Worm (Caenorhabditis elegans): ENCODE results near the gene exos-1.
"Not testable (repeated sequence)": the region's sequence is repeated elsewhere in the genome, so short reads cannot be mapped to it uniquely, and the experiment has no call there.

The exos-1 gene

DNA sequence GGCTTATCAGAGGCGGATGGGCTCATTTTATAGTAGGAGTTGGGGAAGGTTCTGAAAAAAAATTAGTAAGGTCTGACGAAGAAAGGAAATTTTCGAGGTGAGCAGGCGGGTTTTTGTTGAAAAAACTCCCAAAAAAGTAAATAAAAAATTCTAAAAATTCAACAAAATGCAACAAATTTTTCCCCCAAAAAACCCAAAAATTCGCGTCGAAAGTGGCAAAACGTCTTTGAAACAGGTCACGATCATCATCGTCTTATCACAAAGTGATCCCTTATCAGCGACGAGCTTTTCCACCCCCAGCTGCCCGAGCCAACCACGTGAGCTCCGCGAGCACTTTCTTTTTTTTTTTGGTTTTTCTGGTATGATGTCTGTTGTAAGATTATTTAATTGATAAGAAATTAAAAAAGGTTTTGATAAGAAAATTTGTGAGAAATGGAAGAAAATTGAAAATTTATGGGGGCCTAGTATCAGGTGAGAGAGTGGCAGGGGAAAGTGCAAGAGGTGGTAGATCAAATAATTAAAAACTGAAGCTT lies 17.7 kb downstream of the exos-1 start, which contains the start of gene Y48A6B.7 (continued):
- TF ChIP-seq nhr-20 (tag; optimal IDR thresholded peaks at IDR 0.05), result peak; percentile 14
- no peak for TF ChIP-seq unc-30 (tag; optimal IDR thresholded peaks at IDR 0.05)
- no peak for TF ChIP-seq lin-13 (GFP tag; optimal IDR thresholded peaks at IDR 0.05)
- TF ChIP-seq fkh-4 (tag; optimal IDR thresholded peaks at IDR 0.05; ENCODE audit: borderline replicate concordance), result no peak
- no peak for TF ChIP-seq snpc-4 (tag; optimal IDR thresholded peaks at IDR 0.05)
- TF ChIP-seq jun-1 (tag; optimal IDR thresholded peaks at IDR 0.05), result peak; percentile 32
- TF ChIP-seq efl-1 (optimal IDR thresholded peaks at IDR 0.05), result no peak
- TF ChIP-seq efl-1 (GFP tag; optimal IDR thresholded peaks at IDR 0.05 in 1 of 2), result peak in 1 of 2 experiments; percentile 88
- no peak for TF ChIP-seq ztf-4 (tag; optimal IDR thresholded peaks at IDR 0.05)
- TF ChIP-seq blmp-1 (tag; optimal IDR thresholded peaks at IDR 0.05), result no peak
- peak in 1 of 2 experiments; percentile 51 for TF ChIP-seq lin-35 (GFP tag; optimal IDR thresholded peaks at IDR 0.05)
- no peak for TF ChIP-seq zag-1 (tag; optimal IDR thresholded peaks at IDR 0.05)
- TF ChIP-seq irx-1 (tag; optimal IDR thresholded peaks at IDR 0.05), result no peak

DNA sequence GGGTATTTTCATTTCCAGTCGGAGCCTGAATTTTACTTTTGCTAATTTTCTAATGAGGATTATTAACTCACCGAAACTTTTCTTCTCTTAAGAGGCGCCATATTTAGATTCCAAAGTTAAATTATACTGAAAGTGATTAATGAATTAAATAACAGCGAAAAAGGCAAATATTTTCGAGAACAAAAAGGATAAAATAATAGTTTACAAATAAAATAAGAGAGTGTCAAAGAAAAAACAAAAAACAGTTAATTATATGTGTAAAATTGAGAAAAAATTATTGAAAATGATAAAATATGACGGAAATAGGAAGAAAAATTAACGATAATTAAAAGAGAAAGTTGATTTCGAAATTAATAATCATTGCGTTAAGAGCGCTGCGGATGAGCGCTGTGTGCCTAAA lies 20.5 kb downstream of the exos-1 start, which contains the start of gene Y48A6B.8:
Y48A6B.8 (minus strand) TSS at position 101 of the 400 bp plus-strand sequence.
- not testable (repeated sequence) for TF ChIP-seq pax-3 (tag; optimal IDR thresholded peaks at IDR 0.05); ceh-88 (GFP tag; IDR thresholded peaks at IDR 0.05); ztf-4 (tag; optimal IDR thresholded peaks at IDR 0.05)

ce11 chrIII:11031309-11031708 lies 22.5 kb downstream of the exos-1 start, which contains the start of gene Y48A6B.14:
TSS of gene Y48A6B.14 (plus strand) at chrIII:11031609.
- TF ChIP-seq sox-4 (tag; optimal IDR thresholded peaks at IDR 0.05), result no peak
- TF ChIP-seq ceh-8 (GFP tag; optimal IDR thresholded peaks at IDR 0.05), result no peak
- TF ChIP-seq nhr-77 (tag; optimal IDR thresholded peaks at IDR 0.05), result no peak
- TF ChIP-seq unc-86 (tag; optimal IDR thresholded peaks at IDR 0.05), result no peak
- TF ChIP-seq efl-1 (optimal IDR thresholded peaks at IDR 0.05), result no peak
- peak in 1 of 2 experiments; percentile 56 for TF ChIP-seq efl-1 (GFP tag; optimal IDR thresholded peaks at IDR 0.05 in 1 of 2)
- TF ChIP-seq unc-62 (GFP tag; optimal IDR thresholded peaks at IDR 0.05), result no peak

DNA sequence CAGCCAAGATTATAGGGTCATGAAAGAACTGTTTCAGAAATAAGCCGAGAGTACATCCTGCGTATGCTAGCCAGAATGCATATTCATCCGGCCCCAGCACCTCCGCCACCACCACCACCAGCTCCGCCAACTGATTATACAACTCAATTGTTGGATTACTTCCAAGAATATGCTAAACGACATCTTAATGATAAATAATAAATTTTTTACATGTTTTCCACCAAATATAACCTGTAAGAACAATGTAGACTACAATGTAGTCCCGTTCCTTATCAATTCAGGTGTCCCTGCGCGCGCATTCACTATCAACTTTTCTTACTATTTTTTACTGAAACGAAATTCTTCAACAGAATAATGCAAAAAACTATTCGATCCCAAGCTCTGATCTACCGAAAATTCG lies 24.0 kb downstream of the exos-1 start, which contains the start of gene Y48A6B.9:
Y48A6B.9 (plus strand) TSS at position 301 of the 400 bp plus-strand sequence.
- TF ChIP-seq unc-62 (GFP tag; optimal IDR thresholded peaks at IDR 0.05) (no peak), efl-1 (optimal IDR thresholded peaks at IDR 0.05) (no peak), efl-1 (GFP tag; optimal IDR thresholded peaks at IDR 0.05 in 1 of 2) (peak in 1 of 2 experiments; percentile 24), mef-2 (tag; optimal IDR thresholded peaks at IDR 0.05) (no peak)

DNA sequence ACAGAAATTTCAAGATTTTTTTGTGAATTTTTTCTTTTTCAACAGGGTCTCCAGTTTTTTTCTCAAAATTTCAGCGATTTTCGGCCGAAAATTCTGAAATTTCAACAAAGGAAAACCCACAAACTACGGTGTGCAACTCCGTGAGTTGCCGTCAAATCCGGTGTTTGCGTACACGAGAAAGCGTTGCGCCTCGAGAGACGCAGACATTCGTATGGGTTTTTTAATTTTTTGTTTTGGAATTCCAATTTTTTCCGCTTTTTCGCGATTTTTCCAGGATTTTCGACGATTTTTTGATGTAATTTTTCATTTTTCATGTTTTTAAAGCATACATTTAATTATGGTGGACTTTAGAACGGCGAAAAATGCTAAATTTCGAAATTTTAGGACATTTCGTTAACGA lies 27.3 kb downstream of the exos-1 start:
- TF ChIP-seq nhr-84 (tag; optimal IDR thresholded peaks at IDR 0.05) (no peak), egl-13 (tag; optimal IDR thresholded peaks at IDR 0.05) (no peak), pax-3 (tag; optimal IDR thresholded peaks at IDR 0.05) (peak; percentile 38), lin-39 (tag; optimal IDR thresholded peaks at IDR 0.05) (peak; percentile 40), nhr-19 (GFP tag; conservative IDR thresholded peaks at IDR 0.05) (peak; percentile 68), elt-2 (tag; optimal IDR thresholded peaks at IDR 0.05) (peak; percentile 27), efl-1 (optimal IDR thresholded peaks at IDR 0.05) (peak; percentile 86), efl-1 (GFP tag; optimal IDR thresholded peaks at IDR 0.05 in 1 of 2) (peak; percentile 83 to 98), ceh-88 (GFP tag; IDR thresholded peaks at IDR 0.05) (no peak), C16A3.4 (tag; optimal IDR thresholded peaks at IDR 0.05) (peak; percentile 76), skn-1 (tag; optimal IDR thresholded peaks at IDR 0.05) (peak; percentile 67), tlp-1 (tag; optimal IDR thresholded peaks at IDR 0.05) (no peak), dpl-1 (GFP tag; optimal IDR thresholded peaks at IDR 0.05) (peak; percentile 69 to 83 (median 82)), ets-5 (GFP tag; IDR thresholded peaks at IDR 0.05) (no peak), fkh-10 (GFP tag; optimal IDR thresholded peaks at IDR 0.05) (peak; percentile 41), lin-13 (GFP tag; optimal IDR thresholded peaks at IDR 0.05) (peak; percentile 74), jun-1 (tag; optimal IDR thresholded peaks at IDR 0.05) (peak; percentile 50), hlh-4 (tag; optimal IDR thresholded peaks at IDR 0.05) (no peak), grh-1 (GFP tag; IDR thresholded peaks at IDR 0.05) (peak; percentile 60), lin-14 (GFP tag; optimal IDR thresholded peaks at IDR 0.05) (peak; percentile 74), fkh-4 (tag; optimal IDR thresholded peaks at IDR 0.05; ENCODE audit: borderline replicate concordance) (no peak), tbx-2 (tag; optimal IDR thresholded peaks at IDR 0.05) (peak; percentile 78), nhr-76 (tag; optimal IDR thresholded peaks at IDR 0.05) (no peak), ztf-4 (tag; optimal IDR thresholded peaks at IDR 0.05) (peak; percentile 1), nhr-28 (tag; optimal IDR thresholded peaks at IDR 0.05) (no peak), irx-1 (tag; optimal IDR thresholded peaks at IDR 0.05) (peak; percentile 66), nhr-85 (tag) (peak; percentile 74), C04F5.9 (tag; optimal IDR thresholded peaks at IDR 0.05) (no peak), efl-3 (GFP tag; optimal IDR thresholded peaks at IDR 0.05) (no peak), F16B12.6 (tag; optimal IDR thresholded peaks at IDR 0.05) (peak; percentile 100), ceh-63 (GFP tag; optimal IDR thresholded peaks at IDR 0.05) (no peak), blmp-1 (tag; optimal IDR thresholded peaks at IDR 0.05) (peak; percentile 36), unc-30 (tag; optimal IDR thresholded peaks at IDR 0.05) (no peak)

Data from whole organism, L1 larva.